Worm (Caenorhabditis elegans): ENCODE results near the gene cdr-3.
"Not testable (repeated sequence)": the region's sequence is repeated elsewhere in the genome, so short reads cannot be mapped to it uniquely, and the experiment has no call there.

The cdr-3 gene

ce11 chrV:12386154-12386553 is 31.0 kb downstream of the cdr-3 start, which contains the start of gene K01D12.15:
TSS of gene K01D12.15 (plus strand) at chrV:12386454.
- TF ChIP-seq skn-1 (tag; optimal IDR thresholded peaks at IDR 0.05) (no peak), pha-4 (tag; optimal IDR thresholded peaks at IDR 0.05) (no peak), nhr-23 (tag; optimal IDR thresholded peaks at IDR 0.05) (no peak), elt-1 (tag; optimal IDR thresholded peaks at IDR 0.05) (no peak), hmg-11 (tag; optimal IDR thresholded peaks at IDR 0.05) (no peak), zag-1 (tag; optimal IDR thresholded peaks at IDR 0.05) (no peak), ZK546.5 (tag; optimal IDR thresholded peaks at IDR 0.05) (no peak), egl-5 (tag; optimal IDR thresholded peaks at IDR 0.05) (no peak), lin-15B (tag; optimal IDR thresholded peaks at IDR 0.05) (no peak)

- TF ChIP-seq mml-1 (tag; optimal IDR thresholded peaks at IDR 0.05) (no peak), nhr-11 (tag; optimal IDR thresholded peaks at IDR 0.05) (no peak), nhr-43 (tag; optimal IDR thresholded peaks at IDR 0.05; ENCODE audit: poor library complexity, severe bottlenecking) (no peak), elt-2 (tag; optimal IDR thresholded peaks at IDR 0.05) (no peak), nhr-237 (tag; optimal IDR thresholded peaks at IDR 0.05) (no peak), ZK546.5 (tag; optimal IDR thresholded peaks at IDR 0.05) (no peak), R02D3.7 (tag; optimal IDR thresholded peaks at IDR 0.05) (no peak), mdl-1 (tag; optimal IDR thresholded peaks at IDR 0.05) (no peak), lsy-12 (tag; optimal IDR thresholded peaks at IDR 0.05) (no peak), ceh-16 (tag; optimal IDR thresholded peaks at IDR 0.05) (no peak), elt-3 (tag; optimal IDR thresholded peaks at IDR 0.05) (no peak), fkh-10 (GFP tag; optimal IDR thresholded peaks at IDR 0.05) (no peak), aly-2 (tag; optimal IDR thresholded peaks at IDR 0.05) (no peak), nhr-77 (tag; optimal IDR thresholded peaks at IDR 0.05) (no peak), lin-15B (tag; optimal IDR thresholded peaks at IDR 0.05) (no peak)
These were observed 39.9 kb downstream of the cdr-3 start, which contains the start of gene K01D12.1 for ce11 chrV:12377256-12377655. TSS of gene K01D12.1 (plus strand) at chrV:12377556.

- TF ChIP-seq nhr-12, lsy-12, tbx-2 (tag; optimal IDR thresholded peaks at IDR 0.05): not testable (repeated sequence)
These were observed 42.9 kb downstream of the cdr-3 start, which contains the start of gene F23H12.10 for ce11 chrV:12374252-12374651. TSS of gene F23H12.10 (minus strand) at chrV:12374263.

ce11 chrV:12371386-12371785 is 45.8 kb downstream of the cdr-3 start, which contains the start of gene F23H12.7:
TSS of gene F23H12.7 (plus strand) at chrV:12371686.
- TF ChIP-seq lsy-12 (tag; optimal IDR thresholded peaks at IDR 0.05) = no peak
- no peak for TF ChIP-seq ama-1 (optimal IDR thresholded peaks at IDR 0.05)
- no peak for TF ChIP-seq ZK546.5 (tag; optimal IDR thresholded peaks at IDR 0.05)
- TF ChIP-seq elt-3 (tag; optimal IDR thresholded peaks at IDR 0.05) = no peak

ce11 chrV:12369437-12369836 is 47.7 kb downstream of the cdr-3 start, which contains the start of gene gcy-13:
TSS of gene gcy-13 (minus strand) at chrV:12369537.
- TF ChIP-seq lsy-12 (tag; optimal IDR thresholded peaks at IDR 0.05) (no peak), ztf-4 (tag; optimal IDR thresholded peaks at IDR 0.05) (no peak), jun-1 (tag; optimal IDR thresholded peaks at IDR 0.05) (no peak), nhr-12 (tag; optimal IDR thresholded peaks at IDR 0.05) (no peak), fkh-10 (GFP tag; optimal IDR thresholded peaks at IDR 0.05) (no peak), elt-1 (tag; optimal IDR thresholded peaks at IDR 0.05) (no peak), zag-1 (tag; optimal IDR thresholded peaks at IDR 0.05) (no peak), eor-1 (tag; optimal IDR thresholded peaks at IDR 0.05) (no peak), snpc-4 (tag; optimal IDR thresholded peaks at IDR 0.05) (no peak), R02D3.7 (tag; optimal IDR thresholded peaks at IDR 0.05) (no peak), nhr-67 (tag; optimal IDR thresholded peaks at IDR 0.05) (no peak), fkh-2 (tag; optimal IDR thresholded peaks at IDR 0.05) (no peak), fos-1 (tag; optimal IDR thresholded peaks at IDR 0.05) (no peak)

Measured in whole organism, L3 larva.